Fruit fly (Drosophila melanogaster) whole organism, pupa: Measurements from ENCODE around the gene Elovl7.
A peak's percentile ranks its signal among the peaks of the same experiment; 100 is the strongest.

Experiments used
- CG13204 ChIP-seq: fragments of 200-800 bp; sonication (Bioruptor generic); optimal IDR thresholded peaks from 2 replicates; lab custom pipeline; 2018; ENCODE audit warnings: missing biosample characterization, mild to moderate bottlenecking, missing genetic modification characterization, moderate library complexity
- CG14655 ChIP-seq: fragments of 200-800 bp; sonication (Bioruptor generic); optimal IDR thresholded peaks from 3 replicates; lab custom pipeline; 2017; ENCODE audit warnings: mild to moderate bottlenecking, missing biosample characterization, missing genetic modification reagents, missing genetic modification characterization
- CG15710 ChIP-seq: fragments of 200-800 bp; sonication (Bioruptor generic); optimal IDR thresholded peaks from 2 replicates; lab custom pipeline; 2018; ENCODE audit warnings: missing biosample characterization, mild to moderate bottlenecking, missing genetic modification characterization, moderate library complexity
- CG32121 ChIP-seq: fragments of 200-800 bp; sonication (Bioruptor generic); IDR thresholded peaks from 2 replicates; pipeline ENCODE4 v1.3.6; 2022; ENCODE audit warnings: missing biosample characterization, missing genetic modification characterization
- CG8301 ChIP-seq: fragments of 200-800 bp; sonication (Bioruptor generic); optimal IDR thresholded peaks from 2 replicates; lab custom pipeline; 2018; ENCODE audit warnings: missing biosample characterization, mild to moderate bottlenecking, missing genetic modification characterization
- gl ChIP-seq: fragments of 200-800 bp; sonication (Bioruptor generic); optimal IDR thresholded peaks from 2 replicates; lab custom pipeline; 2018; ENCODE audit warnings: missing biosample characterization, mild to moderate bottlenecking, missing genetic modification characterization

The Elovl7 gene

DNA sequence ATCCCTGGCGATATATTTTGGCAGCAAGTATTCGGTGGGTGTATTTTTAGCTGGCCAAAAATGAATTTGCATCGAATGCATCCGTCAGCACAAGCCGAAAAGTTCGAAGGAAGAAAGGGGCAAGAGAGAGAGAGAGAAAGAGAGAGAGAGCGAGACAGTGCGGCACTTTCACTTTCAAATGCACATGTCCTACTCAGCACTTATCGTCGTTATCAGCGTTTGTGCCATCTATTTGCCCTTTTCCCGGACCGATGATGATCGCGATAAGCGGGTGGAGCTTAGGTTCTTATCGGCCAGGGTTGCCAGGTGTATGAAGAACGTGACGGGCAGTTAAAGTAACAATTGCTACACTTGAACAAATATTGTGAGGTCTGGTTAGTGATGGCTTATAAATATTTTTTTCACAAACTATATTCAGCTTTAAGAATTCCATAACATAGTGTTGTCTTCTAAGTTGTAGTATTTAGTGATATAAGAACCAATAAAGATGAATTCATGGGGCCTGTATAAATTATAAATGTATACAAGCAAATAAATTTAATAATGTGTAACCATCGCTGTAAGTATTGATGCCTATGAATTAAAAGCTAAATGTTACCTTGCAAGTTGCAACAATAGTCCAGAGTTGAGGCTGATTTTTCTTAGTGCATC lies 50.8 kb downstream of the Elovl7 start:
- TF ChIP-seq CG14655 (peak; percentile 39), CG8301 (peak; percentile 5), CG32121 (GFP tag; lab: Robert Waterston, UW) (peak; percentile 26; the same call in 1 of the 2 replicates), CG15710 (tag; lab: Kevin White, UChicago) (peak; percentile 1), gl (no peak)

DNA sequence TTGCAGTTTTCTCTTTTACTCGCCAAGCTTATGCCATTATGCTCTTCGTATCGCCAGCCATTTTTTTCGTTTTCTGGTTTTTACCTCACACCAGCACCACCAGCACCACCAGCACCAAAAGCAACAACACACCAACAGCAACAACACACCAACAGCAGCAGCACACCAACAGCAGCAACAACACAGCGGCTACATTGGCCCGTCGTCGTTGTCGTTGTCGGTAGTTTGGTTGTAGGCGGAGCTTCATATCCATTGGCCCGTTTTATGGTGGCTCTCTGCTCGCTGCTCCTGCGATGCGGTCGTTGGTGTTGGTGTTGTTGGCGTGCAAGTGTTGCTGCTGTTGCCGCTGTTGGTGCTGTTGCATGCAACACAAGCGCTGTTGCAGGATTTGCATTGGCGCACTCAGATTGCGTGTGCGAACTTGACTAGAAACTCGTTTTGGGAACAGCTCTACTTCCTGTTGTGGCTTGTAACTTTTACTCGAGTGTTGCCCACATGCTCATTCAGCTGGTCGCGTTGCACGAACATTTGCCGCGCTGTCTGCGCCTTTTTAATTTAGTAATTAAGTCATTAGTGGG lies 58.8 kb downstream of the Elovl7 start:
- TF ChIP-seq CG8301 (no peak), CG13204 (GFP tag; lab: Kevin White, UChicago) (peak; percentile 30)
